Worm (Caenorhabditis elegans) whole organism, L1 larva: ENCODE data around the gene K06H6.1.

ENCODE experiments used
- C16A3.4 ChIP-seq: fragments of 150-350 bp; optimal IDR thresholded peaks from 2 replicates; lab custom pipeline; 2014; ENCODE audit warnings: missing biosample characterization, missing genetic modification characterization
- F16B12.6 ChIP-seq: fragments of 150-350 bp; optimal IDR thresholded peaks from 2 replicates; lab custom pipeline; 2014; ENCODE audit warnings: missing biosample characterization, missing genetic modification characterization
- aly-2 ChIP-seq: fragments of 150-350 bp; optimal IDR thresholded peaks from 2 replicates; lab custom pipeline; 2014; ENCODE audit warnings: missing biosample characterization, missing genetic modification characterization
- ama-1 ChIP-seq: fragments of 150-350 bp; optimal IDR thresholded peaks from 2 replicates; lab custom pipeline; 2014
- ceh-8 ChIP-seq: fragments of 200-800 bp; sonication (Bioruptor generic); optimal IDR thresholded peaks from 2 replicates; lab custom pipeline; 2018; ENCODE audit warnings: mild to moderate bottlenecking, missing genetic modification characterization, moderate library complexity, missing compliant biosample characterization
- ces-1 ChIP-seq: fragments of 150-350 bp; optimal IDR thresholded peaks from 2 replicates; lab custom pipeline; 2014; ENCODE audit warnings: missing biosample characterization, missing genetic modification reagents, missing genetic modification characterization
- fkh-8 ChIP-seq: sonication (generic microtip); optimal IDR thresholded peaks from 2 replicates; lab custom pipeline; 2016; ENCODE audit warnings: mild to moderate bottlenecking, missing genetic modification characterization, missing compliant biosample characterization
- grh-1 ChIP-seq: fragments of 200-800 bp; sonication (Bioruptor generic); IDR thresholded peaks from 2 replicates; pipeline ENCODE4 v1.3.6; 2022; ENCODE audit warnings: missing genetic modification reagents, missing genetic modification characterization, missing compliant biosample characterization
- hpl-2 ChIP-seq: fragments of 150-350 bp; optimal IDR thresholded peaks from 2 replicates; lab custom pipeline; 2014; ENCODE audit warnings: missing biosample characterization, missing genetic modification reagents, missing genetic modification characterization
- lin-39 ChIP-seq: fragments of 150-350 bp; optimal IDR thresholded peaks from 2 replicates; lab custom pipeline; 2014; ENCODE audit warnings: missing biosample characterization, missing genetic modification reagents, missing genetic modification characterization
- nhr-11 ChIP-seq: fragments of 150-350 bp; optimal IDR thresholded peaks from 2 replicates; lab custom pipeline; 2014; ENCODE audit warnings: missing biosample characterization, missing genetic modification characterization
- nhr-19 ChIP-seq: fragments of 200-800 bp; sonication (Bioruptor generic); conservative IDR thresholded peaks from 2 replicates; pipeline ENCODE4 v1.3.6; 2022; ENCODE audit warnings: missing genetic modification characterization, missing compliant biosample characterization
- nhr-237 ChIP-seq: fragments of 150-350 bp; optimal IDR thresholded peaks from 2 replicates; lab custom pipeline; 2014; ENCODE audit warnings: missing biosample characterization, missing genetic modification characterization
- pag-3 ChIP-seq: sonication (generic microtip); optimal IDR thresholded peaks from 2 replicates; lab custom pipeline; 2017; ENCODE audit warnings: missing genetic modification characterization, mild to moderate bottlenecking, missing compliant biosample characterization, antibody characterized with exemption, borderline replicate concordance; ENCODE audit not compliant: insufficient read depth
- snpc-4 ChIP-seq: fragments of 150-350 bp; optimal IDR thresholded peaks from 2 replicates; lab custom pipeline; 2014; ENCODE audit warnings: missing biosample characterization, missing genetic modification characterization
- unc-130 ChIP-seq: fragments of 150-350 bp; optimal IDR thresholded peaks from 2 replicates; lab custom pipeline; 2017; ENCODE audit warnings: missing biosample characterization, missing genetic modification characterization, inconsistent platforms
- unc-98 ChIP-seq: fragments of 200-800 bp; sonication (Bioruptor generic); IDR thresholded peaks from 2 replicates; pipeline ENCODE4 v1.3.6; 2022; ENCODE audit warnings: missing genetic modification characterization, missing compliant biosample characterization
- xbp-1 ChIP-seq: sonication (generic microtip); optimal IDR thresholded peaks from 2 replicates; lab custom pipeline; 2016; ENCODE audit warnings: missing genetic modification characterization, missing compliant biosample characterization
- zip-4 ChIP-seq: fragments of 200-800 bp; sonication (Bioruptor generic); optimal IDR thresholded peaks from 2 replicates; lab custom pipeline; 2018; ENCODE audit warnings: mild to moderate bottlenecking, missing genetic modification characterization, moderate library complexity, missing compliant biosample characterization

The K06H6.1 gene

ce11 chrV:638328-638727 is 50.4 kb downstream of the K06H6.1 start, which contains the start of gene srj-37:
Gene srj-37 (plus strand): TSS chrV:638628.
- TF ChIP-seq xbp-1 (tag; lab: Kevin White, UChicago) (no peak), nhr-237 (no peak), lin-39 (no peak), zip-4 (no peak), pag-3 (tag; lab: Kevin White, UChicago) (no peak), ama-1 (no peak), nhr-11 (no peak), fkh-8 (tag; lab: Kevin White, UChicago) (no peak), grh-1 (GFP tag; lab: Robert Waterston, UW) (no peak), snpc-4 (tag; lab: Kevin White, UChicago) (no peak), C16A3.4 (tag; lab: Kevin White, UChicago) (no peak), ceh-8 (GFP tag; lab: Kevin White, UChicago) (no peak), ces-1 (GFP tag; lab: Kevin White, UChicago) (no peak), unc-130 (no peak), nhr-19 (GFP tag; lab: Robert Waterston, UW) (no peak), unc-98 (GFP tag; lab: Robert Waterston, UW) (no peak), aly-2 (no peak), F16B12.6 (tag; lab: Kevin White, UChicago) (no peak), hpl-2 (GFP tag; lab: Kevin White, UChicago) (no peak)
